Fruit fly (Drosophila melanogaster): Measurements from ENCODE around the gene Gr64c.

The Gr64c gene

dm6 chr3L:4007256-4007655, 21.1 kb upstream of the Gr64c start:
- TF ChIP-seq Xbp1 (GFP tag; optimal IDR thresholded peaks at IDR 0.05) (peak; percentile 5), CG4424 (GFP tag; optimal IDR thresholded peaks at IDR 0.05) (no peak), Gug (GFP tag; IDR thresholded peaks at IDR 0.05) (0 out of 4 replicates have a peak, but pooled peaks have one; percentile 12), Sox102F (GFP tag; optimal IDR thresholded peaks at IDR 0.05) (peak; percentile 7), CG2120 (GFP tag; optimal IDR thresholded peaks at IDR 0.05) (peak; percentile 34), CoRest (tag; optimal IDR thresholded peaks at IDR 0.05) (peak; percentile 7), gfzf (GFP tag; optimal IDR thresholded peaks at IDR 0.05) (no peak), CG7839 (tag; optimal IDR thresholded peaks at IDR 0.05) (no peak), CG9727 (GFP tag; optimal IDR thresholded peaks at IDR 0.05) (peak; percentile 3), grau (tag; optimal IDR thresholded peaks at IDR 0.05) (peak; percentile 38), scrt (GFP tag; optimal IDR thresholded peaks at IDR 0.05) (peak; percentile 77), CG12659 (GFP tag; optimal IDR thresholded peaks at IDR 0.05) (peak; percentile 5), Ptx1 (GFP tag; IDR thresholded peaks at IDR 0.05) (0 out of 2 replicates have a peak, but pooled peaks have one; percentile 6), az2 (GFP tag; optimal IDR thresholded peaks at IDR 0.05) (peak; percentile 4), bsh (GFP tag; optimal IDR thresholded peaks at IDR 0.05) (peak in 1 of 2 experiments; percentile 5), nom (GFP tag; optimal IDR thresholded peaks at IDR 0.05) (no peak), Xrp1 (GFP tag; IDR thresholded peaks at IDR 0.05) (0 out of 2 replicates have a peak, but pooled peaks have one; percentile 26), CG10543 (GFP tag; optimal IDR thresholded peaks at IDR 0.05) (no peak), CG1792 (GFP tag; optimal IDR thresholded peaks at IDR 0.05) (no peak), Ets65A (GFP tag) (peak; percentile 71), CG31441 (GFP tag; IDR thresholded peaks at IDR 0.05) (0 out of 2 replicates have a peak, but pooled peaks have one; percentile 19), Sry-δ (GFP tag; optimal IDR thresholded peaks at IDR 0.05) (no peak), CG17361 (GFP tag; IDR thresholded peaks at IDR 0.05) (0 out of 3 replicates have a peak, but pooled peaks have one; percentile 37), CG10366 (GFP tag; IDR thresholded peaks at IDR 0.05) (no peak), dmrt99B (tag; optimal IDR thresholded peaks at IDR 0.05) (peak; percentile 41), CG10209 (GFP tag; optimal IDR thresholded peaks at IDR 0.05) (peak; percentile 21), lab (GFP tag; optimal IDR thresholded peaks at IDR 0.05) (peak; percentile 1), CG13424 (tag; optimal IDR thresholded peaks at IDR 0.05) (peak; percentile 37), NFAT (GFP tag; IDR thresholded peaks at IDR 0.05) (no peak), CG18619 (GFP tag; optimal IDR thresholded peaks at IDR 0.05) (peak; percentile 26), Ada2b (GFP tag; IDR thresholded peaks at IDR 0.05) (peak; percentile 13; the same call in 1 of the 2 replicates), Hmr (GFP tag; optimal IDR thresholded peaks at IDR 0.05) (peak; percentile 40), CG2202 (tag; optimal IDR thresholded peaks at IDR 0.05) (no peak), prd (optimal IDR thresholded peaks at IDR 0.05) (no peak), prd (GFP tag; IDR thresholded peaks at IDR 0.05) (peak; percentile 42; the same call in 1 of the 3 replicates), vvl (GFP tag; IDR thresholded peaks at IDR 0.05) (no peak), CG2678 (tag; optimal IDR thresholded peaks at IDR 0.05) (peak; percentile 22), row (GFP tag; IDR thresholded peaks at IDR 0.05) (peak; percentile 35; the same call in 1 of the 3 replicates), CG7556 (GFP tag; optimal IDR thresholded peaks at IDR 0.05) (peak; percentile 39), CG13894 (tag; optimal IDR thresholded peaks at IDR 0.05) (peak; percentile 62)

DNA sequence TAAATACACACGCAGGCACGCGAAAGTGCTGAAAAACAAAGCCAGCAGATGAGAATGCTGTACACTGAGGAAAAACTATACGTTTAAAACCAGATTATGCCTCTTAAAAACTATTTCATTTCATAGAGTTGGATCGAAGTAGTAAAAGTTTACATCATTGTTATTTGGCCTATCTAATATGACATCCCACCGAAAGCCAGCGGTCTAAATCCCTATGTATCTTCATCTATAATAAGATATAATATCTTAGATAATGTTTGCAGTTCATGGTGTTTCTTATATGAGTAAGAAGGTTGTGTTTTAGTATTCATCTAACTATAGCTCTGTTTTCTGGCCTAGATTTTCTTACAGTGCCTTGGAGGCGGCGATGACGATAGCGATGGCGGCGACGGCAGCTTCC, 18.3 kb upstream of the Gr64c start:
- TF ChIP-seq sima (GFP tag; optimal IDR thresholded peaks at IDR 0.05) = no peak
- TF ChIP-seq CG7839 (tag; optimal IDR thresholded peaks at IDR 0.05) = peak; percentile 38
- peak; percentile 44 for TF ChIP-seq lab (GFP tag; optimal IDR thresholded peaks at IDR 0.05)
- no peak for TF ChIP-seq vfl (GFP tag; optimal IDR thresholded peaks at IDR 0.05)
- peak in 1 of 2 experiments; percentile 35 for TF ChIP-seq Hr51 (GFP tag; optimal IDR thresholded peaks at IDR 0.05)
- TF ChIP-seq PHDP (tag; optimal IDR thresholded peaks at IDR 0.05) = peak; percentile 11
- TF ChIP-seq pfk (GFP tag; optimal IDR thresholded peaks at IDR 0.05) = no peak
- peak; percentile 47 for TF ChIP-seq Hmr (GFP tag; optimal IDR thresholded peaks at IDR 0.05)
- TF ChIP-seq tgo (GFP tag; IDR thresholded peaks at IDR 0.05) = no peak
- no peak for TF ChIP-seq Kr (GFP tag; optimal IDR thresholded peaks at IDR 0.05)
- TF ChIP-seq Dp (GFP tag; optimal IDR thresholded peaks at IDR 0.05) = no peak
- no peak for TF ChIP-seq unc-4 (GFP tag; IDR thresholded peaks at IDR 0.05; ENCODE audit: partially characterized antibody)
- peak; percentile 17 for TF ChIP-seq CG13424 (tag; optimal IDR thresholded peaks at IDR 0.05)
- TF ChIP-seq grau (tag; optimal IDR thresholded peaks at IDR 0.05) = peak; percentile 38
- peak; percentile 12 for TF ChIP-seq D19A (tag; optimal IDR thresholded peaks at IDR 0.05)
- no peak for TF ChIP-seq C15 (GFP tag; IDR thresholded peaks at IDR 0.05)

All from whole organism, embryonic.